Worm (Caenorhabditis elegans) whole organism, L1 larva: ENCODE results near the gene snap-29.

Experiments used
- C34B4.2 ChIP-seq: sonication (generic microtip); optimal IDR thresholded peaks from 2 replicates; lab custom pipeline; 2017; ENCODE audit warnings: mild to moderate bottlenecking, missing genetic modification characterization, missing compliant biosample characterization
- aha-1 ChIP-seq: fragments of 150-350 bp; optimal IDR thresholded peaks from 2 replicates; lab custom pipeline; 2014; ENCODE audit warnings: missing biosample characterization, missing genetic modification characterization
- ceh-8 ChIP-seq: fragments of 200-800 bp; sonication (Bioruptor generic); optimal IDR thresholded peaks from 2 replicates; lab custom pipeline; 2018; ENCODE audit warnings: mild to moderate bottlenecking, missing genetic modification characterization, moderate library complexity, missing compliant biosample characterization
- ceh-90 ChIP-seq: sonication (generic microtip); optimal IDR thresholded peaks from 2 replicates; lab custom pipeline; 2016; ENCODE audit warnings: missing genetic modification characterization, missing compliant biosample characterization
- dpl-1 ChIP-seq, 3 experiments: fragments of 150-350 bp in 2 of 3; sonication (generic microtip) in 1 of 3; optimal IDR thresholded peaks; 2 replicates each; lab custom pipeline; 2014 to 2017; ENCODE audit warnings: missing biosample characterization in 3 of 3, missing genetic modification characterization in 3 of 3, missing genetic modification reagents in 3 of 3
- dsc-1 ChIP-seq: sonication (generic microtip); optimal IDR thresholded peaks from 2 replicates; lab custom pipeline; 2016; ENCODE audit warnings: mild to moderate bottlenecking, missing genetic modification characterization, missing compliant biosample characterization
- efl-1 ChIP-seq, 4 experiments: fragments of 150-350 bp; optimal IDR thresholded peaks in 3 of 4; peaks in 1 of 4; 1 replicate in 1 of 4; 2 replicates in 3 of 4; lab custom pipeline; 2014; ENCODE audit warnings: missing biosample characterization in 2 of 4, missing genetic modification characterization in 2 of 4, missing genetic modification reagents in 2 of 4
- egl-27 ChIP-seq, 2 experiments: fragments of 150-350 bp in 1 of 2; sonication (generic microtip); optimal IDR thresholded peaks; 3 replicates each; lab custom pipeline; 2017 to 2018; ENCODE audit warnings: missing biosample characterization in 2 of 2, missing genetic modification characterization in 2 of 2, missing genetic modification reagents in 2 of 2
- elt-2 ChIP-seq: sonication (generic microtip); optimal IDR thresholded peaks from 2 replicates; lab custom pipeline; 2016; ENCODE audit warnings: missing genetic modification characterization, mild to moderate bottlenecking, inconsistent platforms, missing compliant biosample characterization, missing genetic modification reagents
- elt-3 ChIP-seq, 6 experiments: fragments of 150-350 bp in 1 of 6; sonication (generic microtip); optimal IDR thresholded peaks; 2 replicates each; lab custom pipeline; 2017 to 2018; ENCODE audit warnings: missing biosample characterization in 6 of 6, missing genetic modification characterization in 6 of 6, inconsistent platforms in 1 of 6
- ets-5 ChIP-seq: fragments of 200-800 bp; sonication (Bioruptor generic); IDR thresholded peaks from 2 replicates; pipeline ENCODE4 v1.3.6; 2022; ENCODE audit warnings: missing genetic modification characterization, missing compliant biosample characterization
- fkh-4 ChIP-seq: sonication (generic microtip); optimal IDR thresholded peaks from 2 replicates; lab custom pipeline; 2016; ENCODE audit warnings: missing compliant biosample characterization, missing genetic modification characterization, borderline replicate concordance
- fkh-8 ChIP-seq: sonication (generic microtip); optimal IDR thresholded peaks from 2 replicates; lab custom pipeline; 2016; ENCODE audit warnings: mild to moderate bottlenecking, missing genetic modification characterization, missing compliant biosample characterization
- fos-1 ChIP-seq: fragments of 150-350 bp; optimal IDR thresholded peaks from 2 replicates; lab custom pipeline; 2014; ENCODE audit warnings: missing biosample characterization, missing genetic modification characterization
- hlh-17 ChIP-seq: fragments of 200-800 bp; sonication (Bioruptor generic); optimal IDR thresholded peaks from 2 replicates; lab custom pipeline; 2018; ENCODE audit warnings: missing genetic modification characterization, mild to moderate bottlenecking, missing compliant biosample characterization, moderate library complexity, borderline replicate concordance
- irx-1 ChIP-seq: sonication (generic microtip); optimal IDR thresholded peaks from 2 replicates; lab custom pipeline; 2016; ENCODE audit warnings: missing genetic modification characterization, missing compliant biosample characterization
- lin-14 ChIP-seq: fragments of 200-800 bp; sonication (Bioruptor generic); optimal IDR thresholded peaks from 2 replicates; lab custom pipeline; 2018; ENCODE audit warnings: mild to moderate bottlenecking, missing genetic modification characterization, moderate library complexity, missing compliant biosample characterization
- lin-35 ChIP-seq, 2 experiments: fragments of 150-350 bp; optimal IDR thresholded peaks; 2 replicates each; lab custom pipeline; 2014; ENCODE audit warnings: missing biosample characterization in 2 of 2, missing genetic modification characterization in 2 of 2, missing genetic modification reagents in 2 of 2
- nhr-19 ChIP-seq: fragments of 200-800 bp; sonication (Bioruptor generic); conservative IDR thresholded peaks from 2 replicates; pipeline ENCODE4 v1.3.6; 2022; ENCODE audit warnings: missing genetic modification characterization, missing compliant biosample characterization
- nhr-237 ChIP-seq: fragments of 150-350 bp; optimal IDR thresholded peaks from 2 replicates; lab custom pipeline; 2014; ENCODE audit warnings: missing biosample characterization, missing genetic modification characterization
- nhr-47 ChIP-seq: sonication (generic microtip); optimal IDR thresholded peaks from 2 replicates; lab custom pipeline; 2016; ENCODE audit warnings: mild to moderate bottlenecking, missing genetic modification characterization, moderate library complexity, missing compliant biosample characterization
- nhr-84 ChIP-seq: sonication (generic microtip); optimal IDR thresholded peaks from 2 replicates; lab custom pipeline; 2017; ENCODE audit warnings: missing biosample characterization, missing genetic modification characterization
- pax-3 ChIP-seq: fragments of 200-800 bp; sonication (Bioruptor generic); optimal IDR thresholded peaks from 2 replicates; lab custom pipeline; 2018; ENCODE audit warnings: mild to moderate bottlenecking, missing genetic modification characterization, moderate library complexity, missing compliant biosample characterization
- pqm-1 ChIP-seq: sonication (generic microtip); optimal IDR thresholded peaks from 3 replicates; lab custom pipeline; 2017; ENCODE audit warnings: missing biosample characterization, missing genetic modification characterization
- rnt-1 ChIP-seq: sonication (generic microtip); optimal IDR thresholded peaks from 2 replicates; lab custom pipeline; 2016; ENCODE audit warnings: mild to moderate bottlenecking, missing genetic modification characterization, moderate library complexity, missing compliant biosample characterization
- skn-1 ChIP-seq: fragments of 150-350 bp; optimal IDR thresholded peaks from 2 replicates; lab custom pipeline; 2014; ENCODE audit warnings: missing biosample characterization, missing genetic modification characterization
- swsn-7 ChIP-seq: sonication (generic microtip); optimal IDR thresholded peaks from 2 replicates; lab custom pipeline; 2016; ENCODE audit warnings: missing genetic modification characterization, missing compliant biosample characterization
- tbx-2 ChIP-seq: sonication (generic microtip); optimal IDR thresholded peaks from 2 replicates; lab custom pipeline; 2016; ENCODE audit warnings: missing genetic modification characterization, missing compliant biosample characterization
- unc-130 ChIP-seq: fragments of 150-350 bp; optimal IDR thresholded peaks from 2 replicates; lab custom pipeline; 2017; ENCODE audit warnings: missing biosample characterization, missing genetic modification characterization, inconsistent platforms
- unc-30 ChIP-seq: sonication (generic microtip); optimal IDR thresholded peaks from 2 replicates; lab custom pipeline; 2017; ENCODE audit warnings: missing biosample characterization, missing genetic modification characterization
- unc-86 ChIP-seq: sonication (generic microtip); optimal IDR thresholded peaks from 2 replicates; lab custom pipeline; 2016; ENCODE audit warnings: missing genetic modification characterization, missing compliant biosample characterization
- vab-15 ChIP-seq: sonication (generic microtip); optimal IDR thresholded peaks from 2 replicates; lab custom pipeline; 2017; ENCODE audit warnings: missing genotype, mild to moderate bottlenecking, missing genetic modification characterization, missing compliant biosample characterization
- zag-1 ChIP-seq: fragments of 150-350 bp; optimal IDR thresholded peaks from 2 replicates; lab custom pipeline; 2014; ENCODE audit warnings: missing biosample characterization, missing genetic modification characterization
- zip-4 ChIP-seq: fragments of 200-800 bp; sonication (Bioruptor generic); optimal IDR thresholded peaks from 2 replicates; lab custom pipeline; 2018; ENCODE audit warnings: mild to moderate bottlenecking, missing genetic modification characterization, moderate library complexity, missing compliant biosample characterization
- ztf-11 ChIP-seq, 2 experiments: sonication (generic microtip); optimal IDR thresholded peaks; 2 replicates each; lab custom pipeline; 2016 to 2017; ENCODE audit warnings: missing genetic modification characterization in 2 of 2, missing biosample characterization in 1 of 2, missing compliant biosample characterization in 1 of 2

The snap-29 gene

ce11 chrIII:8786077-8786476 is 10.0 kb downstream of the snap-29 start, which contains the start of gene K02D10.8:
TSS of gene K02D10.8 (plus strand) at chrIII:8786377.
- no peak for TF ChIP-seq ets-5 (GFP tag; lab: Robert Waterston, UW)
- TF ChIP-seq, all 84 proteins: peak for 0

DNA sequence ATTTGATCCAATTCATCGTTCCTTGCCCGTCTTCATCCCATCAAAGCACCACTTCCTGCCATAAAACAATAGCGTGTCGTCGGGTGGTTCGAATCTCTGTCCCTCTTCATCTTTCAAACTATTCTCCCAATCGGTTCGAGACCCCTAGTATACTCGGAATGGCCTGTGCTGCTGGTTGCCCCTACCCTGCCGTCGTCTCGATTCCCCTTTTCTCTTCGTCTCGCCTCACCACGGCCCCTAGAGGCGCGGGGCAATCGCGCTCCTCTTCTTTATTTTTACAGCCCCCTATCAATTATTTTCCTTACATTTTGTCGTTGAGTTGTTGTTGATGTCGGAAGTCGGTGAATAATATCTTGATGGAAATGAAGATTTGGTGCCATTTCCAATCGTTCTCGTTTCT is 12.6 kb downstream of the snap-29 start:
- TF ChIP-seq rnt-1 (tag; lab: Kevin White, UChicago) (peak; percentile 21), dsc-1 (peak; percentile 7), lin-14 (peak; percentile 45), efl-1 (optimal IDR thresholded peaks at IDR 0.05; lab: Kevin White, UChicago) (no peak), efl-1 (GFP tag; optimal IDR thresholded peaks at IDR 0.05 in 1 of 2; lab: Kevin White, UChicago) (peak in 1 of 2 experiments; percentile 67), nhr-19 (no peak)
- TF ChIP-seq, all 84 proteins: peak for 4

- no peak for TF ChIP-seq fos-1 (tag; lab: Kevin White, UChicago)
- no peak for TF ChIP-seq egl-27 (tag; optimal IDR thresholded peaks at IDR 0.05; lab: Kevin White, UChicago)
- no peak for TF ChIP-seq tbx-2 (tag; lab: Kevin White, UChicago)
- no peak for TF ChIP-seq ceh-8
- TF ChIP-seq lin-35 (GFP tag; optimal IDR thresholded peaks at IDR 0.05; lab: Kevin White, UChicago) = no peak
- TF ChIP-seq elt-3 (tag; optimal IDR thresholded peaks at IDR 0.05; lab: Kevin White, UChicago) = no peak
- TF ChIP-seq unc-130 (tag; lab: Kevin White, UChicago) = no peak
- TF ChIP-seq aha-1 (tag; lab: Kevin White, UChicago) = no peak
- no peak for TF ChIP-seq fkh-8
- no peak for TF ChIP-seq fkh-4 (tag; lab: Kevin White, UChicago)
- TF ChIP-seq zip-4 = no peak
- no peak for TF ChIP-seq nhr-47 (tag; lab: Kevin White, UChicago)
- TF ChIP-seq unc-86 (tag; lab: Kevin White, UChicago) = no peak
- TF ChIP-seq pqm-1 (tag; lab: Kevin White, UChicago) = no peak
- no peak for TF ChIP-seq pax-3 (tag; lab: Kevin White, UChicago)
- no peak for TF ChIP-seq nhr-237 (tag; lab: Kevin White, UChicago)
- TF ChIP-seq C34B4.2 (tag; lab: Kevin White, UChicago) = no peak
Observed at ce11 chrIII:8791235-8791634, 15.2 kb downstream of the snap-29 start, which contains the start of the genes zfp-1 and F54F2.14. TSS of gene zfp-1 (plus strand) at chrIII:8791535. TSS of gene F54F2.14 (plus strand) at chrIII:8791546.

DNA sequence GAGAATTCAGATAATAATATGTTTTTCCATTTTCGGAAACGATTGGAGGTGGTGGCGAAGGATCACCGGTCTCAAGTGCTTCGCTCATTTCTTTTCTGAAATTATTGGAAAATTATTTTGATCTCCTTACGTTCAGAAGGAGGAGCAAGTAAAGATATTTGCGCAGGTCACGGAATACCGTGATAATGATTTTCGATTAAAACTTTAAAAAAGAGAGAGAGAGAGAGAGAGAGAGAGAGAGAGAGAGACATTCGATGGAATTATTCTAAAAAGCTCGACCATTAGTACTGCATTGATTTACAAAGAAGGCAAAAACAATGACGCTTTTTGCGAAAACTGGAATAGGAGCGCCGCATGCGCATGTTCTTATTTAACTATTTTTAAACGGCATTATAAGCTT is 16.2 kb downstream of the snap-29 start, which contains the start of gene ztf-1:
Gene ztf-1, minus strand, starts transcription at position 101 of the 400 bp plus-strand sequence.
- no peak for TF ChIP-seq irx-1 (tag; lab: Kevin White, UChicago)
- TF ChIP-seq nhr-84 (tag; lab: Kevin White, UChicago) = no peak
- TF ChIP-seq skn-1 = no peak
- no peak for TF ChIP-seq swsn-7
- TF ChIP-seq unc-30 (tag; lab: Kevin White, UChicago) = no peak
- TF ChIP-seq fos-1 (tag; lab: Kevin White, UChicago) = no peak
- TF ChIP-seq aha-1 (tag; lab: Kevin White, UChicago) = no peak
- TF ChIP-seq elt-2 (tag; lab: Kevin White, UChicago) = no peak
- TF ChIP-seq ztf-11 (tag; optimal IDR thresholded peaks at IDR 0.05; lab: Kevin White, UChicago) = no peak
- TF ChIP-seq fkh-8 = no peak
- no peak for TF ChIP-seq pqm-1 (tag; lab: Kevin White, UChicago)
- TF ChIP-seq zag-1 (tag; lab: Kevin White, UChicago) = no peak
- no peak for TF ChIP-seq hlh-17
- TF ChIP-seq tbx-2 (tag; lab: Kevin White, UChicago) = no peak
- TF ChIP-seq dpl-1 (GFP tag; optimal IDR thresholded peaks at IDR 0.05; lab: Kevin White, UChicago) = no peak
- TF ChIP-seq vab-15 (tag; lab: Kevin White, UChicago) = no peak
- no peak for TF ChIP-seq ceh-90 (tag; lab: Kevin White, UChicago)
